Worm (Caenorhabditis elegans) whole organism, midembryonic: Measurements from ENCODE around the gene sdz-1.

Source experiments
- klf-2 ChIP-seq: fragments of 200-800 bp; sonication (Bioruptor generic); conservative IDR thresholded peaks from 2 replicates; pipeline ENCODE4 v1.3.6; 2022; ENCODE audit warnings: missing genetic modification reagents, missing genetic modification characterization, missing compliant biosample characterization
- med-1 ChIP-seq: sonication (generic microtip); optimal IDR thresholded peaks from 2 replicates; lab custom pipeline; 2017; ENCODE audit warnings: missing genetic modification characterization, mild to moderate bottlenecking, missing compliant biosample characterization, antibody characterized with exemption, missing genetic modification reagents; ENCODE audit not compliant: insufficient read depth

- TF ChIP-seq med-1 (GFP tag; lab: Kevin White, UChicago) (peak; percentile 24), klf-2 (peak; percentile 69; the same call in 1 of the 2 replicates)
Measured at ce11 chrIII:8652922-8653321, 47.2 kb downstream of the sdz-1 start.
